Fruit fly (Drosophila melanogaster) Kc167 (cell line): Measurements from ENCODE around the gene Duba.

ENCODE experiments used
- Myc ChIP-seq: fragments of >200 bp; optimal IDR thresholded peaks from 2 replicates; lab custom pipeline; 2017; ENCODE audit warnings: missing external identifiers
- Sin3A ChIP-seq: fragments of >200 bp; optimal IDR thresholded peaks from 2 replicates; lab custom pipeline; 2018; ENCODE audit warnings: missing external identifiers
- h ChIP-seq: fragments of >200 bp; optimal IDR thresholded peaks from 3 replicates; lab custom pipeline; 2018; ENCODE audit warnings: missing external identifiers
- insv ChIP-seq: fragments of >200 bp; optimal IDR thresholded peaks from 3 replicates; lab custom pipeline; 2018; ENCODE audit warnings: missing external identifiers
- psq ChIP-seq: fragments of >200 bp; optimal IDR thresholded peaks from 2 replicates; lab custom pipeline; 2017; ENCODE audit warnings: missing external identifiers
- ttk ChIP-seq: sonication (Bioruptor generic); optimal IDR thresholded peaks from 2 replicates; lab custom pipeline; 2017; ENCODE audit warnings: missing external identifiers

Duba gene

dm6 chr3L:11609153-11609809 is at the start of gene Duba:
Gene Duba (minus strand): TSS chr3L:11609465.
- TF ChIP-seq Sin3A = no peak
- TF ChIP-seq h (lab: Kevin White, UChicago) = no peak
- TF ChIP-seq Myc (lab: Kevin White, UChicago) = no peak
- no peak for TF ChIP-seq insv (lab: Kevin White, UChicago)
- no peak for TF ChIP-seq psq
- TF ChIP-seq ttk (lab: Kevin White, UChicago) = no peak

- no peak for TF ChIP-seq ttk (lab: Kevin White, UChicago)
- TF ChIP-seq Myc (lab: Kevin White, UChicago) = no peak
Measured at dm6 chr3L:11656189-11656588, 46.9 kb upstream of the Duba start.

- TF ChIP-seq insv (lab: Kevin White, UChicago) = no peak
- TF ChIP-seq psq = no peak
- TF ChIP-seq Sin3A = no peak
- TF ChIP-seq ttk (lab: Kevin White, UChicago) = no peak
- no peak for TF ChIP-seq Myc (lab: Kevin White, UChicago)
- no peak for TF ChIP-seq h (lab: Kevin White, UChicago)
Measured at dm6 chr3L:11648410-11648809, 39.1 kb upstream of the Duba start, which contains the start of the genes RIOK1 and Polr3H. Gene RIOK1 (minus strand): TSS chr3L:11648474. Gene Polr3H (plus strand): TSS chr3L:11648756.

dm6 chr3L:11645933-11646332 is 36.7 kb upstream of the Duba start, which contains the start of gene CG6071:
Gene CG6071 (minus strand): TSS chr3L:11646033.
- TF ChIP-seq Myc (lab: Kevin White, UChicago) (no peak), Sin3A (no peak), h (lab: Kevin White, UChicago) (no peak), ttk (lab: Kevin White, UChicago) (no peak), insv (lab: Kevin White, UChicago) (no peak), psq (no peak)

- no peak for TF ChIP-seq Myc (lab: Kevin White, UChicago)
- no peak for TF ChIP-seq psq
- no peak for TF ChIP-seq insv (lab: Kevin White, UChicago)
- TF ChIP-seq ttk (lab: Kevin White, UChicago) = no peak
- no peak for TF ChIP-seq Sin3A
- no peak for TF ChIP-seq h (lab: Kevin White, UChicago)
Measured at dm6 chr3L:11636829-11637228, 27.6 kb upstream of the Duba start.

dm6 chr3L:11634551-11634950 is 25.3 kb upstream of the Duba start:
- TF ChIP-seq psq = no peak
- no peak for TF ChIP-seq ttk (lab: Kevin White, UChicago)
- TF ChIP-seq Sin3A = no peak
- TF ChIP-seq h (lab: Kevin White, UChicago) = no peak
- no peak for TF ChIP-seq Myc (lab: Kevin White, UChicago)
- TF ChIP-seq insv (lab: Kevin White, UChicago) = no peak

- TF ChIP-seq insv (lab: Kevin White, UChicago) = no peak
- no peak for TF ChIP-seq ttk (lab: Kevin White, UChicago)
- no peak for TF ChIP-seq Sin3A
- TF ChIP-seq psq = no peak
- TF ChIP-seq Myc (lab: Kevin White, UChicago) = no peak
- TF ChIP-seq h (lab: Kevin White, UChicago) = no peak
Measured at dm6 chr3L:11631092-11631491, 21.8 kb upstream of the Duba start, which contains the start of gene CG32091. Gene CG32091 (plus strand): TSS chr3L:11631392.

dm6 chr3L:11630684-11631083 is 21.4 kb upstream of the Duba start:
- TF ChIP-seq h (lab: Kevin White, UChicago) = no peak
- TF ChIP-seq ttk (lab: Kevin White, UChicago) = no peak
- no peak for TF ChIP-seq Sin3A
- TF ChIP-seq Myc (lab: Kevin White, UChicago) = no peak
- no peak for TF ChIP-seq psq
- no peak for TF ChIP-seq insv (lab: Kevin White, UChicago)

dm6 chr3L:11627819-11628483 is 18.7 kb upstream of the Duba start, which contains the start of gene Apt1:
Gene Apt1 (plus strand): TSS chr3L:11628037.
- TF ChIP-seq insv (lab: Kevin White, UChicago) (no peak), ttk (lab: Kevin White, UChicago) (no peak), h (lab: Kevin White, UChicago) (no peak), psq (no peak)

dm6 chr3L:11626229-11626826 is 17.1 kb upstream of the Duba start, which contains the start of gene PCID2:
Gene PCID2 (plus strand): TSS chr3L:11626441.
- no peak for TF ChIP-seq Sin3A
- TF ChIP-seq psq = no peak
- no peak for TF ChIP-seq ttk (lab: Kevin White, UChicago)
- no peak for TF ChIP-seq insv (lab: Kevin White, UChicago)
- TF ChIP-seq Myc (lab: Kevin White, UChicago) = no peak
- TF ChIP-seq h (lab: Kevin White, UChicago) = no peak

- no peak for TF ChIP-seq Sin3A
- TF ChIP-seq ttk (lab: Kevin White, UChicago) = no peak
- no peak for TF ChIP-seq h (lab: Kevin White, UChicago)
- TF ChIP-seq Myc (lab: Kevin White, UChicago) = no peak
- TF ChIP-seq psq = no peak
- no peak for TF ChIP-seq insv (lab: Kevin White, UChicago)
Measured at dm6 chr3L:11625634-11626175, 16.4 kb upstream of the Duba start, which contains the start of gene CG6083. Gene CG6083 (minus strand): TSS chr3L:11626125.
